Fruit fly (Drosophila melanogaster) whole organism, embryonic: Measurements from ENCODE around the gene LanB1.

Experiments used
- Atf-2 ChIP-seq: fragments of 200-800 bp; sonication (Bioruptor generic); optimal IDR thresholded peaks from 2 replicates; lab custom pipeline; 2016; ENCODE audit warnings: missing biosample characterization, missing genetic modification characterization
- CG11456 ChIP-seq: fragments of 200-800 bp; sonication (Bioruptor generic); IDR thresholded peaks from 3 replicates; pipeline ENCODE4 v1.3.6; 2022; ENCODE audit warnings: missing biosample characterization, missing genetic modification characterization
- CG12659 ChIP-seq: fragments of 200-800 bp; sonication (Bioruptor generic); optimal IDR thresholded peaks from 3 replicates; lab custom pipeline; 2017; ENCODE audit warnings: mild to moderate bottlenecking, missing biosample characterization, missing genetic modification reagents, missing genetic modification characterization
- CG14860 ChIP-seq: fragments of 200-800 bp; sonication (Bioruptor generic); IDR thresholded peaks from 3 replicates; pipeline ENCODE4 v1.3.6; 2022; ENCODE audit warnings: missing biosample characterization, missing genetic modification characterization; ENCODE audit not compliant: partially characterized antibody
- CG15514 ChIP-seq: fragments of 200-800 bp; sonication (Bioruptor generic); optimal IDR thresholded peaks from 3 replicates; lab custom pipeline; 2017; ENCODE audit warnings: missing biosample characterization, missing genetic modification characterization, mild to moderate bottlenecking, moderate library complexity, missing genetic modification reagents
- CG15696 ChIP-seq: fragments of 200-800 bp; sonication (Bioruptor generic); optimal IDR thresholded peaks from 2 replicates; lab custom pipeline; 2019; ENCODE audit warnings: missing biosample characterization, mild to moderate bottlenecking, missing genetic modification characterization, moderate library complexity
- CG17612 ChIP-seq: fragments of 200-800 bp; sonication (Bioruptor generic); IDR thresholded peaks from 2 replicates; pipeline ENCODE4 v1.3.6; 2022; ENCODE audit warnings: missing biosample characterization, missing genetic modification characterization
- CG2120 ChIP-seq: fragments of 200-800 bp; sonication (Bioruptor generic); optimal IDR thresholded peaks from 3 replicates; lab custom pipeline; 2016; ENCODE audit warnings: missing biosample characterization, missing genetic modification characterization
- CG2678 ChIP-seq: fragments of 200-800 bp; sonication (Bioruptor generic); optimal IDR thresholded peaks from 3 replicates; lab custom pipeline; 2019; ENCODE audit warnings: missing biosample characterization, mild to moderate bottlenecking, missing genetic modification characterization, moderate library complexity
- CG31388 ChIP-seq: fragments of 200-800 bp; sonication (Bioruptor generic); optimal IDR thresholded peaks from 2 replicates; lab custom pipeline; 2016; ENCODE audit warnings: missing biosample characterization, missing genetic modification characterization
- CG3281 ChIP-seq: fragments of 200-800 bp; sonication (Bioruptor generic); optimal IDR thresholded peaks from 3 replicates; lab custom pipeline; 2017; ENCODE audit warnings: missing biosample characterization, mild to moderate bottlenecking, missing genetic modification characterization
- CG3726 ChIP-seq: fragments of 200-800 bp; sonication (Bioruptor generic); IDR thresholded peaks from 3 replicates; pipeline ENCODE4, ENCODE4 v1.3.6; 2022; ENCODE audit warnings: missing biosample characterization, missing genetic modification characterization
- CG3995 ChIP-seq: fragments of 200-800 bp; sonication (Bioruptor generic); optimal IDR thresholded peaks from 3 replicates; lab custom pipeline; 2016; ENCODE audit warnings: missing biosample characterization, missing genetic modification characterization
- CG6272 ChIP-seq: fragments of 200-800 bp; sonication (Bioruptor generic); IDR thresholded peaks from 2 replicates; pipeline ENCODE4 v1.3.6; 2022; ENCODE audit warnings: missing biosample characterization, missing genetic modification characterization
- CG6765 ChIP-seq: fragments of 200-800 bp; sonication (Bioruptor generic); optimal IDR thresholded peaks from 3 replicates; lab custom pipeline; 2017; ENCODE audit warnings: missing biosample characterization, mild to moderate bottlenecking, missing genetic modification characterization
- CG6854 ChIP-seq: fragments of 200-800 bp; sonication (Bioruptor generic); optimal IDR thresholded peaks from 3 replicates; lab custom pipeline; 2017; ENCODE audit warnings: missing biosample characterization, mild to moderate bottlenecking, missing genetic modification characterization
- CG7556 ChIP-seq: fragments of 200-800 bp; sonication (Bioruptor generic); optimal IDR thresholded peaks from 2 replicates; lab custom pipeline; 2017; ENCODE audit warnings: missing biosample characterization, mild to moderate bottlenecking, missing genetic modification characterization
- CG7839 ChIP-seq: fragments of 200-800 bp; sonication (Bioruptor generic); optimal IDR thresholded peaks from 3 replicates; lab custom pipeline; 2018; ENCODE audit warnings: missing biosample characterization, mild to moderate bottlenecking, missing genetic modification characterization, moderate library complexity
- CG8765 ChIP-seq: fragments of 200-800 bp; sonication (Bioruptor generic); IDR thresholded peaks from 2 replicates; pipeline ENCODE4 v1.3.6; 2022; ENCODE audit warnings: missing biosample characterization, missing genetic modification characterization
- CG9437 ChIP-seq: fragments of 200-800 bp; sonication (Bioruptor generic); optimal IDR thresholded peaks from 2 replicates; lab custom pipeline; 2018; ENCODE audit warnings: missing biosample characterization, mild to moderate bottlenecking, missing genetic modification characterization
- CTCF ChIP-seq: fragments of 200-800 bp; sonication (Bioruptor generic); optimal IDR thresholded peaks from 2 replicates; lab custom pipeline; 2017; ENCODE audit warnings: missing biosample characterization, mild to moderate bottlenecking, missing genetic modification characterization, moderate library complexity
- Deaf1 ChIP-seq: fragments of 200-800 bp; optimal IDR thresholded peaks from 3 replicates; lab custom pipeline; 2019; ENCODE audit warnings: missing biosample characterization, mild to moderate bottlenecking, missing genetic modification characterization, moderate library complexity
- Dll ChIP-seq: fragments of 200-800 bp; sonication (Bioruptor generic); IDR thresholded peaks from 4 replicates; pipeline ENCODE4 v1.3.6; 2022; ENCODE audit warnings: missing biosample characterization, missing genetic modification characterization; ENCODE audit not compliant: partially characterized antibody
- Dref ChIP-seq: fragments of 200-800 bp; sonication (Bioruptor generic); IDR thresholded peaks from 2 replicates; pipeline ENCODE4 v1.3.6; 2022; ENCODE audit warnings: missing biosample characterization, missing genetic modification characterization
- Elba2 ChIP-seq: fragments of 200-800 bp; sonication (Bioruptor generic); optimal IDR thresholded peaks from 3 replicates; lab custom pipeline; 2016; ENCODE audit warnings: missing biosample characterization, missing genetic modification characterization
- HHEX ChIP-seq: fragments of 200-800 bp; sonication (Bioruptor generic); optimal IDR thresholded peaks from 3 replicates; lab custom pipeline; 2017; ENCODE audit warnings: missing biosample characterization, mild to moderate bottlenecking, missing genetic modification characterization, missing genetic modification reagents
- Hey ChIP-seq: fragments of 200-800 bp; sonication (Bioruptor generic); optimal IDR thresholded peaks from 3 replicates; lab custom pipeline; 2018; ENCODE audit warnings: missing biosample characterization, mild to moderate bottlenecking, missing genetic modification characterization
- NFAT ChIP-seq: fragments of 200-800 bp; sonication (Bioruptor generic); IDR thresholded peaks from 2 replicates; pipeline ENCODE4 v1.3.6; 2022; ENCODE audit warnings: missing biosample characterization, missing genetic modification characterization
- PHDP ChIP-seq: fragments of 200-800 bp; sonication (Bioruptor generic); optimal IDR thresholded peaks from 3 replicates; lab custom pipeline; 2018; ENCODE audit warnings: missing biosample characterization, mild to moderate bottlenecking, missing genetic modification characterization, moderate library complexity
- Six4 ChIP-seq: fragments of 200-800 bp; sonication (Bioruptor generic); optimal IDR thresholded peaks from 2 replicates; lab custom pipeline; 2016; ENCODE audit warnings: missing biosample characterization, missing genetic modification characterization
- amos ChIP-seq: fragments of 200-800 bp; sonication (Bioruptor generic); IDR thresholded peaks from 2 replicates; pipeline ENCODE4 v1.3.6; 2022; ENCODE audit warnings: missing biosample characterization, missing genetic modification characterization; ENCODE audit not compliant: partially characterized antibody
- bbx ChIP-seq: fragments of 200-800 bp; sonication (Bioruptor generic); IDR thresholded peaks from 2 replicates; pipeline ENCODE4 v1.3.6; 2022; ENCODE audit warnings: missing biosample characterization, missing genetic modification characterization; ENCODE audit not compliant: partially characterized antibody
- bowl ChIP-seq: fragments of 200-800 bp; sonication (Bioruptor generic); IDR thresholded peaks from 2 replicates; pipeline ENCODE4 v1.3.6; 2022; ENCODE audit warnings: missing biosample characterization, missing genetic modification characterization
- dimm ChIP-seq: fragments of 200-800 bp; sonication (Bioruptor generic); IDR thresholded peaks from 2 replicates; pipeline ENCODE4 v1.3.6; 2022; ENCODE audit warnings: missing biosample characterization, missing genetic modification characterization
- exex ChIP-seq: fragments of 200-800 bp; sonication (Bioruptor generic); optimal IDR thresholded peaks from 4 replicates; lab custom pipeline; 2018; ENCODE audit warnings: missing biosample characterization, mild to moderate bottlenecking, missing genetic modification characterization, moderate library complexity
- gce ChIP-seq: fragments of 200-800 bp; sonication (Bioruptor generic); IDR thresholded peaks from 3 replicates; pipeline ENCODE4 v1.3.6; 2022; ENCODE audit warnings: missing biosample characterization, missing genetic modification characterization
- klu ChIP-seq: fragments of 200-800 bp; sonication (Bioruptor generic); IDR thresholded peaks from 2 replicates; pipeline ENCODE4 v1.3.6; 2022; ENCODE audit warnings: missing biosample characterization, missing genetic modification characterization
- luna ChIP-seq: fragments of 200-800 bp; sonication (Bioruptor generic); optimal IDR thresholded peaks from 2 replicates; lab custom pipeline; 2016; ENCODE audit warnings: missing biosample characterization, missing genetic modification characterization
- nmo ChIP-seq: fragments of 200-800 bp; sonication (Bioruptor generic); optimal IDR thresholded peaks from 2 replicates; lab custom pipeline; 2018; ENCODE audit warnings: missing biosample characterization, mild to moderate bottlenecking, missing genetic modification characterization, moderate library complexity
- org-1 ChIP-seq: fragments of 200-800 bp; sonication (Bioruptor generic); optimal IDR thresholded peaks from 2 replicates; lab custom pipeline; 2017; ENCODE audit warnings: missing biosample characterization, missing genetic modification characterization
- pan ChIP-seq, 4 experiments: fragments of >200 bp in 3 of 4; fragments of 200-800 bp in 1 of 4; sonication (Bioruptor generic) in 1 of 4; optimal IDR thresholded peaks in 3 of 4; IDR thresholded peaks in 1 of 4; 2 replicates each; pipeline versions ENCODE4 v1.3.6 to Lab custom; 2017 to 2022; ENCODE audit warnings: missing biosample characterization in 2 of 4, missing genetic modification characterization in 2 of 4, mixed read lengths in 1 of 4
- pzg ChIP-seq: fragments of 200-800 bp; sonication (Bioruptor generic); optimal IDR thresholded peaks from 3 replicates; lab custom pipeline; 2018; ENCODE audit warnings: missing biosample characterization, mild to moderate bottlenecking, missing genetic modification characterization, moderate library complexity
- seq ChIP-seq: fragments of 200-800 bp; sonication (Bioruptor generic); IDR thresholded peaks from 2 replicates; pipeline ENCODE4 v1.3.6; 2022; ENCODE audit warnings: missing biosample characterization, missing genetic modification characterization
- sqz ChIP-seq: fragments of 200-800 bp; sonication (Bioruptor generic); optimal IDR thresholded peaks from 3 replicates; lab custom pipeline; 2018; ENCODE audit warnings: missing biosample characterization, mild to moderate bottlenecking, missing genetic modification characterization
- stc ChIP-seq: fragments of 200-800 bp; sonication (Bioruptor generic); IDR thresholded peaks from 2 replicates; pipeline ENCODE4 v1.3.6; 2022; ENCODE audit warnings: missing biosample characterization, missing genetic modification characterization
- tgo ChIP-seq: fragments of 200-800 bp; sonication (Bioruptor generic); IDR thresholded peaks from 3 replicates; pipeline ENCODE4 v1.3.6; 2022; ENCODE audit warnings: missing biosample characterization, missing genetic modification characterization
- toy ChIP-seq: fragments of 200-800 bp; sonication (Bioruptor generic); IDR thresholded peaks from 2 replicates; pipeline ENCODE4 v1.3.6; 2022; ENCODE audit warnings: missing biosample characterization, missing genetic modification characterization
- unc-4 ChIP-seq: fragments of 200-800 bp; sonication (Bioruptor generic); IDR thresholded peaks from 2 replicates; pipeline ENCODE4 v1.3.6; 2022; ENCODE audit warnings: missing biosample characterization, missing genetic modification characterization; ENCODE audit not compliant: partially characterized antibody
- zfh1 ChIP-seq: fragments of 200-800 bp; sonication (Bioruptor generic); IDR thresholded peaks from 3 replicates; pipeline ENCODE4 v1.3.6; 2022; ENCODE audit warnings: missing biosample characterization, missing genetic modification characterization

LanB1 gene

DNA sequence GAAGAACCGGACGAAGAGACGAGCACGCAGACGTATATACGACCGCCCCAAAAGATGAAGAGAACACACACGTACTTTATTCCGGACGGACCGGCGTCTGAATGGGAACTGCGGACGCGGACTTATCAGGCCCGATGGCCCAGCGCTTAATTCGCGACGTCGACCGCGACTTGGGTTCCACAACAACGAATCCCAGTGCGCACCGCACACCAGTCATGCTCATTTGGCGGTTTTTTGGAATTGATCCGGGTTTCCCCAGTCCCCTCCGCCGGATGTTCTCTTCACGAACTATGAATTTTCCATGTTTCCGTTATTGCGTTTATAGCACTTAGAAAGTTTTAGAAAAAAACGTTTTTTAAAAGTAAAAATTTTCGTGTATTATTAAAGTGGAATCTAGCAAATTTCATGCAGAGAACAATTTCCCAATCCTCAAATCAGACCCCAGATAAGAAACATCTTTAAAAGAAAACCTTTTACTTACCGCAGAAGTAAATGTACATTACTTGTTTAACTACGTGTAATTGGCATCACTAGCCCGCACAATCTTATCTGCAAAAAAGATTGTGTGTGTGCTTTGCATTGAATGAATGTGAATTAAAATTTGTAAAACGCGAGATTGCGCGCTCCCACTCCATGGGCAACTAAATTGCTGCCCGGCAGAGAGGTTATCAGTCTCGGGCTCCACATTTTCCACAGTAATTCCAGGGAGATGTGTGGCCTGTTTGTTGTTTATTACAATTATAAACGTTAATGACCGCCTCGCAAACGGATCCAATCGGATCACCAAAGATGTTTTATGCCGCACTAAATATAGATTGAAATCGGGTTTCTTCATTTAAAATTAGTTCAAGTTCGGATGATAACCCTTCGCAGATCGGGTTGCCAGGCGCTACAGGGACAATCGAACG is 20.5 kb upstream of the LanB1 start, which contains the start of gene CG7149 (continued):
- TF ChIP-seq CG15514 (GFP tag; lab: Kevin White, UChicago) (peak; percentile 28), pzg (no peak), Dll (GFP tag; lab: Robert Waterston, UW) (no peak), CG2120 (GFP tag; lab: Kevin White, UChicago) (peak; percentile 53), Six4 (GFP tag; lab: Kevin White, UChicago) (no peak), unc-4 (GFP tag; lab: Robert Waterston, UW) (no peak), CG2678 (tag; lab: Kevin White, UChicago) (peak; percentile 20), CG3726 (GFP tag; lab: Robert Waterston, UW) (no peak), nmo (no peak), tgo (GFP tag; lab: Robert Waterston, UW) (peak; percentile 13; the same call in 1 of the 3 replicates), gce (GFP tag; lab: Robert Waterston, UW) (0 out of 3 replicates have a peak, but pooled peaks have one; percentile 26), CG8765 (no peak), Dref (GFP tag; lab: Robert Waterston, UW) (no peak), exex (tag; lab: Kevin White, UChicago) (peak; percentile 91), CG7556 (peak; percentile 33), toy (GFP tag; lab: Robert Waterston, UW) (no peak), amos (GFP tag; lab: Robert Waterston, UW) (peak; percentile 45; the same call in 1 of the 2 replicates), stc (GFP tag; lab: Robert Waterston, UW) (no peak), CG3281 (GFP tag; lab: Kevin White, UChicago) (no peak), seq (no peak), Elba2 (GFP tag; lab: Kevin White, UChicago) (no peak), klu (GFP tag; lab: Robert Waterston, UW) (no peak), CG6272 (no peak), CG12659 (GFP tag; lab: Kevin White, UChicago) (peak; percentile 18), HHEX (GFP tag; lab: Kevin White, UChicago) (no peak), bowl (GFP tag; lab: Robert Waterston, UW) (no peak), CG6854 (no peak), org-1 (GFP tag; lab: Kevin White, UChicago) (no peak), PHDP (tag; lab: Kevin White, UChicago) (no peak), CG11456 (GFP tag; lab: Robert Waterston, UW) (no peak), CTCF (GFP tag; lab: Kevin White, UChicago) (no peak), pan (optimal IDR thresholded peaks at IDR 0.05; lab: Kevin White, UChicago) (no peak), pan (GFP tag; optimal IDR thresholded peaks at IDR 0.05 in 1 of 2, IDR thresholded peaks at IDR 0.05 in 1 of 2) (no peak), Atf-2 (peak; percentile 16), NFAT (no peak), dimm (GFP tag; lab: Robert Waterston, UW) (no peak), CG14860 (GFP tag; lab: Robert Waterston, UW) (no peak), CG7839 (tag; lab: Kevin White, UChicago) (peak; percentile 8), Hey (no peak), luna (GFP tag; lab: Kevin White, UChicago) (no peak), CG6765 (GFP tag; lab: Kevin White, UChicago) (no peak), CG15696 (tag; lab: Kevin White, UChicago) (no peak), CG17612 (no peak), bbx (peak; percentile 37; the same call in 1 of the 2 replicates), sqz (GFP tag; lab: Kevin White, UChicago) (no peak), zfh1 (0 out of 3 replicates have a peak, but pooled peaks have one; percentile 16), CG9437 (GFP tag; lab: Kevin White, UChicago) (no peak), CG3995 (GFP tag; lab: Kevin White, UChicago) (no peak), CG31388 (GFP tag; lab: Kevin White, UChicago) (no peak), Deaf1 (tag; lab: Kevin White, UChicago) (peak; percentile 88)
